Fruit fly (Drosophila melanogaster): ENCODE results near the gene Polr2B.

The Polr2B gene

dm6 chr3R:14098527-14099109, 27.0 kb upstream of the Polr2B start (continued):
- no peak for TF ChIP-seq CG12299 (tag; optimal IDR thresholded peaks at IDR 0.05)
- no peak for TF ChIP-seq CG14710 (tag; optimal IDR thresholded peaks at IDR 0.05)
- no peak for TF ChIP-seq ATbp (GFP tag; optimal IDR thresholded peaks at IDR 0.05)
- TF ChIP-seq CG31365 (tag; optimal IDR thresholded peaks at IDR 0.05), result no peak
- no peak for TF ChIP-seq tio (GFP tag; optimal IDR thresholded peaks at IDR 0.05)
- no peak for TF ChIP-seq Fer1 (GFP tag; optimal IDR thresholded peaks at IDR 0.05)
- TF ChIP-seq slou (GFP tag; optimal IDR thresholded peaks at IDR 0.05), result no peak
- peak; percentile 5; the same call in 1 of the 3 replicates for TF ChIP-seq dysf (GFP tag; IDR thresholded peaks at IDR 0.05)
- no peak for TF ChIP-seq dmrt11E (tag; optimal IDR thresholded peaks at IDR 0.05)
- TF ChIP-seq knrl (GFP tag; IDR thresholded peaks at IDR 0.05; ENCODE audit: partially characterized antibody), result no peak
- no peak for TF ChIP-seq Kr (GFP tag; optimal IDR thresholded peaks at IDR 0.05)
- TF ChIP-seq CG3726 (GFP tag; IDR thresholded peaks at IDR 0.05), result no peak
- no peak for TF ChIP-seq Jarid2 (GFP tag; optimal IDR thresholded peaks at IDR 0.05)
- TF ChIP-seq CG32532 (GFP tag; IDR thresholded peaks at IDR 0.05), result peak; percentile 54
- TF ChIP-seq Hr51 (GFP tag; optimal IDR thresholded peaks at IDR 0.05), result no peak
- TF ChIP-seq gsb (GFP tag; IDR thresholded peaks at IDR 0.05), result 0 out of 2 replicates have a peak, but pooled peaks have one; percentile 19
- peak; percentile 20; the same call in 1 of the 2 replicates for TF ChIP-seq Ada2b (GFP tag; IDR thresholded peaks at IDR 0.05)
- TF ChIP-seq tx (GFP tag; optimal IDR thresholded peaks at IDR 0.05), result no peak
- no peak for TF ChIP-seq yki (optimal IDR thresholded peaks at IDR 0.05)
- no peak for TF ChIP-seq CG8478 (optimal IDR thresholded peaks at IDR 0.05)
- TF ChIP-seq sr (GFP tag; IDR thresholded peaks at IDR 0.05), result no peak
- TF ChIP-seq Taf1 (GFP tag; IDR thresholded peaks at IDR 0.05), result no peak
- peak; percentile 62 for TF ChIP-seq cg (GFP tag; optimal IDR thresholded peaks at IDR 0.05)
- peak; percentile 51 for TF ChIP-seq abd-A (tag; optimal IDR thresholded peaks at IDR 0.05)
- peak; percentile 92 for TF ChIP-seq CG10979 (tag; optimal IDR thresholded peaks at IDR 0.05)
- no peak for TF ChIP-seq pzg (GFP tag; optimal IDR thresholded peaks at IDR 0.05)
- TF ChIP-seq H15 (GFP tag; IDR thresholded peaks at IDR 0.05), result no peak
- no peak for TF ChIP-seq CG8359 (GFP tag; optimal IDR thresholded peaks at IDR 0.05; ENCODE audit: borderline replicate concordance)
- TF ChIP-seq Antp (GFP tag; optimal IDR thresholded peaks at IDR 0.05), result no peak
- no peak for TF ChIP-seq CG8290 (GFP tag; optimal IDR thresholded peaks at IDR 0.05)
- TF ChIP-seq CG8290 (tag; optimal IDR thresholded peaks at IDR 0.05), result no peak
- no peak for TF ChIP-seq ara (GFP tag; IDR thresholded peaks at IDR 0.05)
- peak; percentile 34; the same call in 1 of the 2 replicates for TF ChIP-seq CG14014 (GFP tag; IDR thresholded peaks at IDR 0.05)
- TF ChIP-seq Hsf (GFP tag; optimal IDR thresholded peaks at IDR 0.05), result no peak
- no peak for TF ChIP-seq zf30C (GFP tag; optimal IDR thresholded peaks at IDR 0.05)
- TF ChIP-seq Hmr (GFP tag; optimal IDR thresholded peaks at IDR 0.05), result peak; percentile 33
- TF ChIP-seq maf-S (GFP tag; optimal IDR thresholded peaks at IDR 0.05), result no peak
- TF ChIP-seq CG15269 (tag; optimal IDR thresholded peaks at IDR 0.05), result peak; percentile 0
- no peak for TF ChIP-seq CG3995 (GFP tag; optimal IDR thresholded peaks at IDR 0.05)
- TF ChIP-seq CG7372 (GFP tag; IDR thresholded peaks at IDR 0.05), result peak; percentile 54
- TF ChIP-seq insv (GFP tag; optimal IDR thresholded peaks at IDR 0.05), result no peak
- no peak for TF ChIP-seq CG11560 (tag; IDR thresholded peaks at IDR 0.05)
- TF ChIP-seq CG6689 (GFP tag; IDR thresholded peaks at IDR 0.05), result no peak
- TF ChIP-seq hth (optimal IDR thresholded peaks at IDR 0.05), result no peak
- no peak for TF ChIP-seq Side (GFP tag; optimal IDR thresholded peaks at IDR 0.05)
- no peak for TF ChIP-seq Nf-YC (tag; optimal IDR thresholded peaks at IDR 0.05)
- TF ChIP-seq Xrp1 (GFP tag; IDR thresholded peaks at IDR 0.05), result no peak
- no peak for TF ChIP-seq kah (GFP tag; optimal IDR thresholded peaks at IDR 0.05)
- TF ChIP-seq CG4730 (GFP tag; IDR thresholded peaks at IDR 0.05), result no peak
- TF ChIP-seq CG12104 (GFP tag; optimal IDR thresholded peaks at IDR 0.05), result no peak
- no peak for TF ChIP-seq CG9932 (GFP tag; IDR thresholded peaks at IDR 0.05)
- no peak for TF ChIP-seq gfzf (GFP tag; optimal IDR thresholded peaks at IDR 0.05)

Data from whole organism, embryonic.